Fruit fly (Drosophila melanogaster): ENCODE results near the gene Cpr11B.
A peak's percentile ranks its signal among the peaks of the same experiment; 100 is the strongest.

dm6 chrX:12546857-12547606 is 5.9 kb upstream of the Cpr11B start:
- TF ChIP-seq Lpt (GFP tag; optimal IDR thresholded peaks at IDR 0.05) = no peak
- no peak for TF ChIP-seq Sox102F (GFP tag; optimal IDR thresholded peaks at IDR 0.05)
- no peak for TF ChIP-seq CG3032 (tag; optimal IDR thresholded peaks at IDR 0.05)
- TF ChIP-seq CG7368 (GFP tag; optimal IDR thresholded peaks at IDR 0.05) = no peak
- TF ChIP-seq CG10669 (GFP tag; optimal IDR thresholded peaks at IDR 0.05) = peak; percentile 11
- peak; percentile 67 for TF ChIP-seq Eip78C (GFP tag)
- no peak for TF ChIP-seq vri (GFP tag; optimal IDR thresholded peaks at IDR 0.05)
- TF ChIP-seq CG15336 (GFP tag; IDR thresholded peaks at IDR 0.05) = no peak
- TF ChIP-seq Ets21C (GFP tag; optimal IDR thresholded peaks at IDR 0.05) = no peak
- TF ChIP-seq CG10631 (GFP tag; optimal IDR thresholded peaks at IDR 0.05) = no peak
- no peak for TF ChIP-seq esn (GFP tag; optimal IDR thresholded peaks at IDR 0.05)
- TF ChIP-seq CG6808 (GFP tag; optimal IDR thresholded peaks at IDR 0.05) = no peak

All from whole organism, prepupa.